Worm (Caenorhabditis elegans): Measurements from ENCODE around the gene nhr-195.

ce11 chrV:8944481-8944880 lies 27.7 kb downstream of the nhr-195 start:
- TF ChIP-seq hnd-1 (tag; optimal IDR thresholded peaks at IDR 0.05) (no peak), sea-1 (GFP tag; conservative IDR thresholded peaks at IDR 0.05) (no peak)

All from whole organism, early embryonic.